Worm (Caenorhabditis elegans) whole organism, L4/young adult: Measurements from ENCODE around the gene ocam-1.
"Not testable (repeated sequence)": the region's sequence is repeated elsewhere in the genome, so short reads cannot be mapped to it uniquely, and the experiment has no call there.

ENCODE experiments used
- W03F9.2 ChIP-seq: fragments of 150-350 bp; optimal IDR thresholded peaks from 2 replicates; lab custom pipeline; 2014; ENCODE audit warnings: missing biosample characterization, missing genetic modification characterization
- dao-5 ChIP-seq: sonication (generic microtip); optimal IDR thresholded peaks from 2 replicates; lab custom pipeline; 2016; ENCODE audit warnings: missing genotype, missing genetic modification characterization, moderate library complexity, missing compliant biosample characterization
- him-1 ChIP-seq: sonication (generic microtip); optimal IDR thresholded peaks from 2 replicates; lab custom pipeline; 2016; ENCODE audit warnings: missing genotype, missing genetic modification reagents, missing genetic modification characterization, missing compliant biosample characterization

Gene ocam-1

DNA sequence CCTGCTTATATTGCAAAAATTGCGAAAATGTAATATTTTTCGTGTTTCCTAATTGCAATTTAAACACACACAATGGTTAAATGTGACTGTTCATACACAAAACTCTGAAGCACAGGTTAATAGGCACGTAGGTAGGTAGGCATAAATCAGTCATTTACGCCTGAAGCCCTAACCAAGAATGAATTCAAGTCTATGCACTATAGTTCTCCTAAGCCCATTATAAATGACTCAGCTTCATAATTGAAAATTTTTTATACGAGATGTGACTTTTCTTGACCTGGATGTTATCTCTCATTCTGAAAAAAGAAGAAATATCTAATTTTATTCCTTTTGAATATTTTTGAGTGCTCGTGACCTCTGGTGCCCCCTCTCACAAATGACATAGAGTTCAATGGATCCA is 25.7 kb downstream of the ocam-1 start:
- TF ChIP-seq dao-5 (tag; lab: Kevin White, UChicago) (no peak), W03F9.2 (tag; lab: Kevin White, UChicago) (no peak), him-1 (tag; lab: Kevin White, UChicago) (no peak)

DNA sequence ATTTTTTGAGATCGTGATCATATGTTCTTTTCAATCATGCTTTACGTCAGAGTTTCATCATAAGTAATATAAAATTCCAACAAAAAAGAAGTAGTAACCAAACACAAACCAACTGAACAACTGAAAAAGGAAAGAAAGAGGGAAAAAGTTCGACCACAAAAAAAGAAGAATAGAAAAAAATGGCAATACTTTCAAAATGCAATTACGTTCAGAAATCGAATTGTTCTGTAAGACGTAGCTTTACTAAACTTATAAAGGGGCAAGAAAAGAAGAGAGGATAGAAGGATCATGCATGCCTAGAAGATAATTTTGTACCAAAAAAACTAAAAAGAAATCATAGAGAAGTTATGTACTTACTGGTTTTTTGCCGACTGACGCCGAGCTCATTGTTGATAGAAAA is 26.8 kb downstream of the ocam-1 start:
- TF ChIP-seq him-1 (tag; lab: Kevin White, UChicago) = no peak
- TF ChIP-seq W03F9.2 (tag; lab: Kevin White, UChicago) = no peak

DNA sequence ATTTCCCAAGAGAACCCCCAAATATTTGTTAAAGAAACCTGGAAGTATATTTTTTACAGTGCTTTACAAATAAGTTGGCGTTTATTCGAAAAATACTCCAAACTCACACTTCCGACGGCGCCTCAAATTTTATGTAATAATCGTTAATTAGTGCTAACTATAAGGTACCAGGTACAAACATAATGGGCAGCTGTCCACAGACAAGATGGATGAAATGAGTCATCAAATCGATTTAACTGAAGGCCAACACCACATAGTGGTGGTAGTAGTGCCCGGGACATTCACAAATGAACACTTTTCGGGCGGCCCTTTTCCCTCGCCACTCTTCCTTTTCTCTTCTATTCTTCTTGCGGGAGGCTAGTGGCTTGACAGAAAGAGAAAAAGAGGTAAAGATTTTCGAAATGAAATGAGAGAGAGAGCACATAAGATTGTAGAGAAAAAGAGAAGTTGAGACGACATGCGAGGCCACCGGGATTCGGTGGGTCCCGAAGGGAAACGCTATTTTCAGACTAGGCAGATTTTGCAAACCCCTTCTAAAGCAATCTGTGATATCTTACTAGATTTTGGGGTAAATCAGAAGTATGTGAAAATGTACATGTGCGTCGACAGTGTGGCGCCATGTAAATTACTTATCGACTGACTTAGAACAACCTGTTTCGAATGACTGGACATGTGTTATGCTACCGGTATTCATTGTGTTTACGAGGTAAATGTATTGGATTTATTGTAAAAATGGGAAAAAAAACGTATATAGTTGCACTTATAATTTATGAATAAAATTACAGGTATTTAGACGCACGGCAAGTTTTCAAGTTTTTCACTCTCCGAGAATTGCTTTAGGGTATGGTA is 28.1 kb downstream of the ocam-1 start:
- TF ChIP-seq W03F9.2 (tag; lab: Kevin White, UChicago) = no peak
- no peak for TF ChIP-seq him-1 (tag; lab: Kevin White, UChicago)
- no peak for TF ChIP-seq dao-5 (tag; lab: Kevin White, UChicago)

DNA sequence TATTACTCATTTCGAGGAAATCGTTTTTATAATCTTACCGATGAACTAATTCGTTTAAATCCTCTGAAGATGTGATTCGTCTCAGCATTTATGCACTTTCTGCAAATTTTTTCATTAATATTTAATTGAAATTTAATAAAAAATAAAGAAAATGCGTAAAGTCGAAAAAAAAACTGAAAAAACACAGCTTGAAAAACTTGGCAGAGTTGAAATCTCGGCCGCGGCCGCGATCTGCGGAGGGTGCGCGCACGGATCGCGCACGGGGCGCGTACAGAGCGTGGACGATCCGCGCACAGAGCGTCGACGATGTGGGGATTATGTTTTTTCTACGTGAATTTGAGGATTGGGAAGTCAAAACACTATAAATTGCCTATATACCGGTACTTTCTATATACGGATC is 29.8 kb downstream of the ocam-1 start, which contains the start of gene AH10.4:
Gene AH10.4, minus strand, starts transcription at position 101 of the 400 bp plus-strand sequence.
- TF ChIP-seq him-1, W03F9.2, dao-5 (tag; lab: Kevin White, UChicago): not testable (repeated sequence)

DNA sequence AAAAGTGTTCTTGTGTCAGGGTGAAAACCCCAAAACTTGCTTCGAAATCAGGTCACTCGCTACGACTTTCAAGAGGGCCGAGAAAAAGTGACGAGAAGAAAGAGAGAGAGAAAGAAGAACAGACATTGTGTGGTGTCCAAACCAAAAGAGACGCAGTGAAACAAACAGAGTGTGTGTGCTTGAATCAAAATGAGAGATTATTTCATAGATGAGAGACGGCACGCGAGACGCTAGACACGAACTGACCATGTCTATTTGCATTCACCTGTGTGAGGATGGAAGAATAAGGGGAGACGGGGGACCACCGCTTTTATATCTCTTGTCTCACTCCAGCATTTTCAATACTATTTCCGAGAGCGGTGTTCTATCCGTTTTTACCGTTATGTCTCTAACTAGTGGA is 31.4 kb downstream of the ocam-1 start:
- no peak for TF ChIP-seq dao-5 (tag; lab: Kevin White, UChicago)
- no peak for TF ChIP-seq him-1 (tag; lab: Kevin White, UChicago)
- no peak for TF ChIP-seq W03F9.2 (tag; lab: Kevin White, UChicago)

DNA sequence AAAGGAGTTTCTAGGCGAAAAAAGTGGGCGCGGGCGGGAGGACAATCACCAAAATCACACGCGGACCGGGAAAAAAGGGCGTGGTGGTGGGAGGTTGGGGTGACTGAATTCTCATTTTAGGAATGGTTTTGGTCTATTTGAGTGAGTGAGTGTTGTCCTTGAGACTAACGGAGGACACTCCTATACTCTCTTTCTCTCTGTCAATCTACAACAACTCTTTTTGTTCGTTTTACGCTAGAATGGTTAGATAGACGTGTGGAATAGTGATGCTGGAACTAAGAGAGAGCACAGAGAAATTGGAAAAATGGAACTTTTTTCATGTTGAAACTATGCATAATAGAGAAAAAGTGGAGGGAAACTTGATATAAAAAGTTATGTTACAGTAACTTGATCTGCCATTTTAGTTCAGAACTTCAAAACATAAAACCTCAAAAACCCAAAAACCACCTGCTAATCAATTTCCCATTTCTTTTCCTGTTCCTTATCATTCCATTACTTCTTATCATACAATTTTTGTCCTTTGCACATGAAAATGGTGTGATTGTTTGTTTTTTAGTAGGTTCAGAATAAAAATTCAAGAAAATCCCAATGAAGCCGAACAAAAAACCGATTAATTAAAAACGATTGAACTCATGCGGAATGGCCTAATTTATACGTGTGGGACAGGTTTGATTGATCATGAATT is 32.6 kb downstream of the ocam-1 start:
- no peak for TF ChIP-seq dao-5 (tag; lab: Kevin White, UChicago)
- TF ChIP-seq W03F9.2 (tag; lab: Kevin White, UChicago) = no peak
- TF ChIP-seq him-1 (tag; lab: Kevin White, UChicago) = no peak

DNA sequence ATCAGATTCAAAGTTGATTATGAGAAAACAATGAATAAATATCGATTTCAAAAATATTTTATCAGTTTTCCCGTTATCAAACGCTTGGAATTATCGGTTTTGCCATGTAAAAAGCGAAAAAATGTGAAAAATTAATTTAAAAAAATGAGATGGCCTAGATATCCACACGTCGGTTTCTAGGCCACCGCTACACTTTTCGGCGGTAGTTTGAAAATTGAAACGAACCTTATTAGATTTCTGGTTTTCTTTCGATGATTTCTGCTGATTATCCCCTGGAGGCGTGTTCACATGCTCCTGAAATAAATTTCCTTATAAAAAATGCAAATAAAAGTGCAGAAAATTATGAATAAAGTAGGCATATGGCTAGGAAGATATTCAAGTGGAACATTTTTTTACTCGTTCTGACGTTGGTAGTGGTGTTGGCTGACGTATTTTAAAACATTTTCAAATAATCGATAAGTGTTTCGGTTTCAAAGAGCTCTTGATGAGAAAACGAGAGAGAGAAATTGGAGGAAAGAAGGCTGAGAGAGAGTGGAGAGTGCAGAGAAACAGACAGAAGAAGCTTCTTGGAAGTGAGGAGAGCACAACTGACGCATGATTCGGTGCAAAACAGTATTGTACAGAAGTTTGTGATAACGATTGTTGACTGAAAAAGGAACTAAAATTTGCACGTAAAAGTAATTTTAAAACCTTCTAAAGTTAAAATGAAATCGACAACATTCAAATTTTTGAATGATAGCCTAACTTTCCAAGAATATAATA is 34.3 kb downstream of the ocam-1 start:
- TF ChIP-seq him-1 (tag; lab: Kevin White, UChicago) (no peak), W03F9.2 (tag; lab: Kevin White, UChicago) (no peak), dao-5 (tag; lab: Kevin White, UChicago) (no peak)

DNA sequence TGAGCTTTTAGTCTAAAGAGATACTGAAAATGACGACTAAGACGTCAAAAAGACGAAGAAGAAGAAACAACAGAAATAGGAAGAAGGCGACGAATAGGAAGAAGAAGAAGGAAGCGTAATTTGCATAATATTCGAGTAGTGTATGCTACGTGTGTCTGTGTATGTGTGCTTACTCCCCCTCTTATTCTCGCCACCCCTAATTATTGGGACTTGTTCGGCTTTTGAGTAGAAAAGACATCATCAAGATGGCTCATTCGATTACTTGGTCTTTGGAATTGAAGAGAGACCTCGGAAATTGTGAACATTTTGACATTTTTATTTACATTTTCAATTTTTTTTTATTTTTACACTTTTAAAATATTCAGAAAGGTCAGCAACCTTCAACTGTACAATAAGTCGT is 37.3 kb downstream of the ocam-1 start:
- no peak for TF ChIP-seq dao-5 (tag; lab: Kevin White, UChicago)
- TF ChIP-seq him-1 (tag; lab: Kevin White, UChicago) = no peak
- no peak for TF ChIP-seq W03F9.2 (tag; lab: Kevin White, UChicago)

DNA sequence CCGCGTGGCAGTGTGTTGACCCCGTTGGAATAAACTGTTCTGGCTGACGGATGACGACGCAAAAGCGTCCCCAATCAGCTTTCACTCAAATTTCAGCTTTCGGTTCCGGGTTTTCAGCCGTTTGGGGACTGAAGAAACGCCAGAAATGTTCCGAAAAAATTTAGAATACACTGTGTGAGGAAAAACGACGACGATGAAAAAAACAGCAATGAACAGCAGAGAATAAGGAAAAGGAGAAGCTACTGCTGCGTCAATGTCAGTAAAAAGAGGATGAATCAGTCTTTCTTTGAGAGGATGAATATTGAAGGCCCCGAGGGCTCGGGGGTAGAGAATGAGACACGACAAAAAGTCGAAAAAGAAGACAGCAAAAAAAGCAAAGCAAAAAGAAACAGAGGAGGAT is 38.7 kb downstream of the ocam-1 start:
- TF ChIP-seq dao-5 (tag; lab: Kevin White, UChicago) = no peak
- TF ChIP-seq W03F9.2 (tag; lab: Kevin White, UChicago) = no peak
- no peak for TF ChIP-seq him-1 (tag; lab: Kevin White, UChicago)

DNA sequence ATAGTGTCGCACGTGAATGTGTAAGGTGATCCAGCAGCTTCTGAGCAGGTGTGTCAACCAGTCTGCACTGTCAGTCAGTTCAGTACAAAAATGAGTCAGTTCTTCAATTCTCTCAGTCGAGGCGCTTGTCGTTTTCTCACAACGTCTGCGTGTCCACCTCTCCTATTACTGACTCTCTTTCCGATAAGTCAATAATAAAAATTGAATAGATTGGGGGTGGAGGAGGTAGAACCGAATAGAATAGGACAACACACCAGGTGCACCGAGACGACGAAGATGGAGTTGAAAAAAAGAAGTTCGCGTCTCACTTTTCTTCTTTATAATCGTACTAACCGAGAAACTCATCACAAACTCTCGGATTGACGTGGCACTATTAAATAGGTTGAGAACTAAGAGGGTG is 39.7 kb downstream of the ocam-1 start:
- no peak for TF ChIP-seq dao-5 (tag; lab: Kevin White, UChicago)
- no peak for TF ChIP-seq W03F9.2 (tag; lab: Kevin White, UChicago)
- TF ChIP-seq him-1 (tag; lab: Kevin White, UChicago) = no peak

DNA sequence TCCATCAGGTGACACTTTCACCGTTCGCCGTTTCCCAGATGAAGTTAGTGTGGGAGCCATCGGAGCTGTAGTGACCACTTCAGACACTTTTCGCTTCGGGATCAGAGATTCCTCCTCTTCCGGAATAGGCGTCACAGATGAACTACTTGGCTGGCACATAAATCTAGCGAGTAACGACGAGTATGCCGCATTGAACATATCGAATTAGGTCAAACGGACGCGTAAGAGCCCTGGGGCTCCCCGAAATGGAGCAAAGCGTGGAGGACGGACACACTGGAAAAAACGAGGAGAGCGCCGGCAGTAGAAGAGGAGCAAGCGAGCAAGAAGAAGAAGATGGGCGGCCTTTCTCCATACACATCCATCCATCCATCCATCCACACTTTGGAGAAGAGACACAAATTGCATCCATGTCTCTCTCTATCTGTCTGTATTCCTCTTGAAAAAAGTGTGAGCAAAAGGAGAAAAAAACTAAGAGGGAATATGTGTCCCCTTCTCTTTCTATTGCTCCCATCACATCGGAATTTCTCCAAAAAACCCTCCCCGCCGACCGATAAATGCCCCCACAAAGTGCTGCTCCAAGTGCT is 41.1 kb downstream of the ocam-1 start:
- TF ChIP-seq him-1 (tag; lab: Kevin White, UChicago) (no peak), W03F9.2 (tag; lab: Kevin White, UChicago) (no peak), dao-5 (tag; lab: Kevin White, UChicago) (no peak)

DNA sequence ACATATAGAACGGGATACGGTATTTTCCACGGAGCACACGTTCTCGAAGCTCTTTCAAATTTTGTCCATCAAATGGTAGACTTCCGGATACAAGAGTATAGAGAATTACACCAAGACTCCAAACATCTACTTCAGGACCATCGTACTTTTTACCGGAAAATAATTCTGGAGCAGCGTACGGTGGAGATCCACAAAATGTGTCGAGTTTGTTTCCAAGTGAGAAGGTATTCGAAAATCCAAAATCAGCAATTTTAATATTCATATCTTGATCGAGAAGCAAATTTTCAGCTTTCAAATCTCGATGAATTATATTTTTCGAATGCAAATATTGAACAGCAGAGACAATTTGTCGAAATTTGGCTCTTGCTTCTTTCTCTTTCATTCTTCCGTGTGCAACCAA is 44.4 kb downstream of the ocam-1 start:
- TF ChIP-seq him-1 (tag; lab: Kevin White, UChicago) = no peak
- TF ChIP-seq W03F9.2 (tag; lab: Kevin White, UChicago) = no peak
- TF ChIP-seq dao-5 (tag; lab: Kevin White, UChicago) = no peak
